Worm (Caenorhabditis elegans) whole organism, L1 larva: Measurements from ENCODE around the gene B0410.1.

ENCODE experiments used
- C04F5.9 ChIP-seq: sonication (generic microtip); optimal IDR thresholded peaks from 2 replicates; lab custom pipeline; 2016; ENCODE audit warnings: missing genetic modification characterization, missing compliant biosample characterization
- C16A3.4 ChIP-seq: fragments of 150-350 bp; optimal IDR thresholded peaks from 2 replicates; lab custom pipeline; 2014; ENCODE audit warnings: missing biosample characterization, missing genetic modification characterization
- C34B4.2 ChIP-seq: sonication (generic microtip); optimal IDR thresholded peaks from 2 replicates; lab custom pipeline; 2017; ENCODE audit warnings: mild to moderate bottlenecking, missing genetic modification characterization, missing compliant biosample characterization
- ama-1 ChIP-seq: fragments of 150-350 bp; optimal IDR thresholded peaks from 2 replicates; lab custom pipeline; 2014
- blmp-1 ChIP-seq: fragments of 150-350 bp; optimal IDR thresholded peaks from 2 replicates; lab custom pipeline; 2014; ENCODE audit warnings: missing biosample characterization, missing genetic modification characterization
- ceh-8 ChIP-seq: fragments of 200-800 bp; sonication (Bioruptor generic); optimal IDR thresholded peaks from 2 replicates; lab custom pipeline; 2018; ENCODE audit warnings: mild to moderate bottlenecking, missing genetic modification characterization, moderate library complexity, missing compliant biosample characterization
- ceh-82 ChIP-seq, 3 experiments: fragments of 150-350 bp in 1 of 3; sonication (generic microtip) in 2 of 3; optimal IDR thresholded peaks; 2 replicates each; lab custom pipeline; 2014 to 2017; ENCODE audit warnings: missing biosample characterization in 3 of 3, missing genetic modification characterization in 3 of 3
- ceh-88 ChIP-seq: fragments of 200-800 bp; sonication (Bioruptor generic); IDR thresholded peaks from 2 replicates; pipeline ENCODE4 v1.3.6; 2022; ENCODE audit warnings: missing genetic modification characterization, missing compliant biosample characterization
- ceh-90 ChIP-seq: sonication (generic microtip); optimal IDR thresholded peaks from 2 replicates; lab custom pipeline; 2016; ENCODE audit warnings: missing genetic modification characterization, missing compliant biosample characterization
- dsc-1 ChIP-seq: sonication (generic microtip); optimal IDR thresholded peaks from 2 replicates; lab custom pipeline; 2016; ENCODE audit warnings: mild to moderate bottlenecking, missing genetic modification characterization, missing compliant biosample characterization
- efl-1 ChIP-seq, 4 experiments: fragments of 150-350 bp; optimal IDR thresholded peaks in 3 of 4; peaks in 1 of 4; 1 replicate in 1 of 4; 2 replicates in 3 of 4; lab custom pipeline; 2014; ENCODE audit warnings: missing biosample characterization in 2 of 4, missing genetic modification characterization in 2 of 4, missing genetic modification reagents in 2 of 4
- elt-2 ChIP-seq: sonication (generic microtip); optimal IDR thresholded peaks from 2 replicates; lab custom pipeline; 2016; ENCODE audit warnings: missing genetic modification characterization, mild to moderate bottlenecking, inconsistent platforms, missing compliant biosample characterization, missing genetic modification reagents
- elt-3 ChIP-seq, 6 experiments: fragments of 150-350 bp in 1 of 6; sonication (generic microtip); optimal IDR thresholded peaks; 2 replicates each; lab custom pipeline; 2017 to 2018; ENCODE audit warnings: missing biosample characterization in 6 of 6, missing genetic modification characterization in 6 of 6, inconsistent platforms in 1 of 6
- ets-5 ChIP-seq: fragments of 200-800 bp; sonication (Bioruptor generic); IDR thresholded peaks from 2 replicates; pipeline ENCODE4 v1.3.6; 2022; ENCODE audit warnings: missing genetic modification characterization, missing compliant biosample characterization
- fkh-4 ChIP-seq: sonication (generic microtip); optimal IDR thresholded peaks from 2 replicates; lab custom pipeline; 2016; ENCODE audit warnings: missing compliant biosample characterization, missing genetic modification characterization, borderline replicate concordance
- fos-1 ChIP-seq: fragments of 150-350 bp; optimal IDR thresholded peaks from 2 replicates; lab custom pipeline; 2014; ENCODE audit warnings: missing biosample characterization, missing genetic modification characterization
- hlh-4 ChIP-seq: sonication (generic microtip); optimal IDR thresholded peaks from 2 replicates; lab custom pipeline; 2016; ENCODE audit warnings: mild to moderate bottlenecking, missing genetic modification characterization, missing compliant biosample characterization
- hpl-2 ChIP-seq: fragments of 150-350 bp; optimal IDR thresholded peaks from 2 replicates; lab custom pipeline; 2014; ENCODE audit warnings: missing biosample characterization, missing genetic modification reagents, missing genetic modification characterization
- jun-1 ChIP-seq: fragments of 150-350 bp; optimal IDR thresholded peaks from 2 replicates; lab custom pipeline; 2014; ENCODE audit warnings: missing biosample characterization, missing genetic modification reagents, missing genetic modification characterization
- lin-14 ChIP-seq: fragments of 200-800 bp; sonication (Bioruptor generic); optimal IDR thresholded peaks from 2 replicates; lab custom pipeline; 2018; ENCODE audit warnings: mild to moderate bottlenecking, missing genetic modification characterization, moderate library complexity, missing compliant biosample characterization
- lin-39 ChIP-seq: fragments of 150-350 bp; optimal IDR thresholded peaks from 2 replicates; lab custom pipeline; 2014; ENCODE audit warnings: missing biosample characterization, missing genetic modification reagents, missing genetic modification characterization
- lsy-2 ChIP-seq, 2 experiments: fragments of 150-350 bp; optimal IDR thresholded peaks; 2 replicates each; lab custom pipeline; 2014; ENCODE audit warnings: missing biosample characterization in 2 of 2, missing genetic modification characterization in 2 of 2
- mab-9 ChIP-seq: fragments of 200-800 bp; sonication (Bioruptor generic); IDR thresholded peaks from 2 replicates; pipeline ENCODE4 v1.3.6; 2022; ENCODE audit warnings: missing genetic modification reagents, missing genetic modification characterization, missing compliant biosample characterization
- mdl-1 ChIP-seq, 2 experiments: fragments of 150-350 bp; optimal IDR thresholded peaks; 2 replicates each; lab custom pipeline; 2014 to 2017; ENCODE audit warnings: missing biosample characterization in 2 of 2, missing genetic modification characterization in 2 of 2, inconsistent platforms in 1 of 2
- mep-1 ChIP-seq: fragments of 150-350 bp; optimal IDR thresholded peaks from 2 replicates; lab custom pipeline; 2014; ENCODE audit warnings: missing biosample characterization, missing genetic modification characterization
- nhr-11 ChIP-seq: fragments of 150-350 bp; optimal IDR thresholded peaks from 2 replicates; lab custom pipeline; 2014; ENCODE audit warnings: missing biosample characterization, missing genetic modification characterization
- nhr-19 ChIP-seq: fragments of 200-800 bp; sonication (Bioruptor generic); conservative IDR thresholded peaks from 2 replicates; pipeline ENCODE4 v1.3.6; 2022; ENCODE audit warnings: missing genetic modification characterization, missing compliant biosample characterization
- nhr-20 ChIP-seq: sonication (generic microtip); optimal IDR thresholded peaks from 2 replicates; lab custom pipeline; 2016; ENCODE audit warnings: mild to moderate bottlenecking, missing genetic modification characterization, missing compliant biosample characterization
- nhr-237 ChIP-seq: fragments of 150-350 bp; optimal IDR thresholded peaks from 2 replicates; lab custom pipeline; 2014; ENCODE audit warnings: missing biosample characterization, missing genetic modification characterization
- nhr-28 ChIP-seq: fragments of 150-350 bp; optimal IDR thresholded peaks from 2 replicates; lab custom pipeline; 2014; ENCODE audit warnings: missing biosample characterization, missing genetic modification characterization
- nhr-47 ChIP-seq: sonication (generic microtip); optimal IDR thresholded peaks from 2 replicates; lab custom pipeline; 2016; ENCODE audit warnings: mild to moderate bottlenecking, missing genetic modification characterization, moderate library complexity, missing compliant biosample characterization
- nhr-71 ChIP-seq: sonication (generic microtip); optimal IDR thresholded peaks from 2 replicates; lab custom pipeline; 2016; ENCODE audit warnings: mild to moderate bottlenecking, missing genetic modification characterization, moderate library complexity, missing compliant biosample characterization
- nhr-85 ChIP-seq: sonication (generic microtip); peaks from one replicate; lab custom pipeline; 2016; ENCODE audit warnings: missing genetic modification characterization, inconsistent platforms, missing compliant biosample characterization
- nhr-90 ChIP-seq: sonication (generic microtip); optimal IDR thresholded peaks from 2 replicates; lab custom pipeline; 2016; ENCODE audit warnings: mild to moderate bottlenecking, missing genetic modification characterization, missing compliant biosample characterization; ENCODE audit not compliant: poor library complexity
- pax-3 ChIP-seq: fragments of 200-800 bp; sonication (Bioruptor generic); optimal IDR thresholded peaks from 2 replicates; lab custom pipeline; 2018; ENCODE audit warnings: mild to moderate bottlenecking, missing genetic modification characterization, moderate library complexity, missing compliant biosample characterization
- skn-1 ChIP-seq: fragments of 150-350 bp; optimal IDR thresholded peaks from 2 replicates; lab custom pipeline; 2014; ENCODE audit warnings: missing biosample characterization, missing genetic modification characterization
- snu-23 ChIP-seq: sonication (generic microtip); optimal IDR thresholded peaks from 2 replicates; lab custom pipeline; 2016; ENCODE audit warnings: missing genetic modification characterization, missing compliant biosample characterization
- swsn-7 ChIP-seq: sonication (generic microtip); optimal IDR thresholded peaks from 2 replicates; lab custom pipeline; 2016; ENCODE audit warnings: missing genetic modification characterization, missing compliant biosample characterization
- tbx-2 ChIP-seq: sonication (generic microtip); optimal IDR thresholded peaks from 2 replicates; lab custom pipeline; 2016; ENCODE audit warnings: missing genetic modification characterization, missing compliant biosample characterization
- unc-86 ChIP-seq: sonication (generic microtip); optimal IDR thresholded peaks from 2 replicates; lab custom pipeline; 2016; ENCODE audit warnings: missing genetic modification characterization, missing compliant biosample characterization
- unc-98 ChIP-seq: fragments of 200-800 bp; sonication (Bioruptor generic); IDR thresholded peaks from 2 replicates; pipeline ENCODE4 v1.3.6; 2022; ENCODE audit warnings: missing genetic modification characterization, missing compliant biosample characterization
- xbp-1 ChIP-seq: sonication (generic microtip); optimal IDR thresholded peaks from 2 replicates; lab custom pipeline; 2016; ENCODE audit warnings: missing genetic modification characterization, missing compliant biosample characterization
- ztf-11 ChIP-seq, 2 experiments: sonication (generic microtip); optimal IDR thresholded peaks; 2 replicates each; lab custom pipeline; 2016 to 2017; ENCODE audit warnings: missing genetic modification characterization in 2 of 2, missing biosample characterization in 1 of 2, missing compliant biosample characterization in 1 of 2
- ztf-4 ChIP-seq: fragments of 150-350 bp; optimal IDR thresholded peaks from 2 replicates; lab custom pipeline; 2014; ENCODE audit warnings: missing biosample characterization, missing genetic modification characterization

B0410.1 gene

DNA sequence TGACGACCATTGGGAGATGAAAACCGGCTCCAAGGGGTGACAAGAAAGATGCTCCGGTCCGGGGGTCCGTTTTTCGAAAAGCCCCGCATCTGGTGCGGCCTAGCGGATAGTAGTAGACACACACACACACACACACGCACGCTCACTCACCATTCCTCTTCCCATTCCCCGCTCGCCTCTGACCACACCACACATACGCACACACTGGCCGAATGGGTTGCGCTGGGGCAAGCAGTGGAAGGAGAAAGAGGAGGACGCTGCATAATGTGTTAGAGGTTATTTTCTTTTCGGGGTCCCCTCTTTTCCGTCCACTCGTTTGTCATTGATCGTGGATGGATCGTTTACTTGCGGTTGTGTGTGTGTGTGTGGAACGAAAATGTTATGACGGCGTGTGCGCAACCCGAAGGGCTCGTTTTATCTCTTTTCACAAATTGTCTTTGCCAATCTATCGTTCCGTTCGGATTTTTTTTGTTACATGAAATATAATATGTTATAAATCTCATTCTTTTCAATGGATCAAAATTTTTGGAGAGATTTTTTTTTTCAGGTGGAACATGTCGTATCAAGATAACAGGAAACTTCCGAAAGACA is 9.0 kb upstream of the B0410.1 start, which contains the start of gene vang-1:
Gene vang-1 (plus strand): TSS at position 541 of the 591 bp plus-strand sequence.
- peak in 1 of 2 experiments; percentile 36 for TF ChIP-seq ztf-11 (tag; optimal IDR thresholded peaks at IDR 0.05; lab: Kevin White, UChicago)
- no peak for TF ChIP-seq nhr-28 (tag; lab: Kevin White, UChicago)
- no peak for TF ChIP-seq nhr-11 (tag; lab: Kevin White, UChicago)
- TF ChIP-seq hlh-4 (tag; lab: Kevin White, UChicago): no peak
- TF ChIP-seq skn-1 (tag; lab: Kevin White, UChicago): peak; percentile 1
- peak; percentile 52 for TF ChIP-seq nhr-85 (tag; lab: Kevin White, UChicago)
- no peak for TF ChIP-seq ceh-90 (tag; lab: Kevin White, UChicago)
- TF ChIP-seq snu-23 (GFP tag; lab: Kevin White, UChicago): peak; percentile 44
- peak; percentile 16 for TF ChIP-seq dsc-1 (tag; lab: Kevin White, UChicago)
- 0 out of 2 replicates have a peak, but pooled peaks have one; percentile 27 for TF ChIP-seq mab-9 (GFP tag; lab: Robert Waterston, UW)
- no peak for TF ChIP-seq ets-5 (GFP tag; lab: Robert Waterston, UW)
- TF ChIP-seq blmp-1 (tag; lab: Kevin White, UChicago): peak; percentile 3
- TF ChIP-seq ceh-82 (tag; optimal IDR thresholded peaks at IDR 0.05; lab: Kevin White, UChicago): peak in 1 of 3 experiments; percentile 41
- peak; percentile 2 for TF ChIP-seq tbx-2 (tag; lab: Kevin White, UChicago)
- TF ChIP-seq efl-1 (optimal IDR thresholded peaks at IDR 0.05; lab: Kevin White, UChicago): no peak
- peak in 1 of 2 experiments; percentile 81 for TF ChIP-seq efl-1 (GFP tag; optimal IDR thresholded peaks at IDR 0.05 in 1 of 2; lab: Kevin White, UChicago)
- peak; percentile 23 for TF ChIP-seq nhr-47 (tag; lab: Kevin White, UChicago)
- peak; percentile 20 for TF ChIP-seq mep-1 (tag; lab: Kevin White, UChicago)
- TF ChIP-seq pax-3: no peak
- TF ChIP-seq lin-14 (GFP tag; lab: Kevin White, UChicago): peak; percentile 77

DNA sequence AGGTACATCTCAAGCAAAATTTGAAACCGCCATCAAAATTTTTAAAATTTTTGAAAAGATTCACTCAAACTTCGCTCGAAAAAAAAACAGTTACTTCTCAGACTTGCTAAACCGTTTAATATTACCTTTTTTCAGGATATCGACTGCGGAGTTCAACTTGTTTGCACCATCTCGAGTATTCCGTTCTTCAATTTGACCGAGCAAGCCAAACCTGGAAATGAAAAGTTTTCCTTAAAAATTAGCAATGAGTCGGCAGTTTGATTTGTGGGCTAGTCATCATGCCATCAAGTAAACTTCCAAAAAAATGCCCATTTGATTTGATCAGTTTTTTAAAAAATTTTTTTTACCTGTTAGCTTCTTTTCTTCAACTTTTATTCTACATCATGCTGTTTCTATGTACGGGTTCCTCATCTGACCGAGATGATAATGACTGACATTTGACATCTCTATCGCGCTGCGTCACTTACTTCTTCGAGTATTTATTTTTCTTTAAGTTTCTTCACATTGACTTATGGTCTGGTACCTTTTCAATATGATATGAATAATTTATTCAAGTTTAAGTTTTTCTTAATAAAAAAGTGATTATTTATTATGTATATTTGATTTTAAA is 4.2 kb upstream of the B0410.1 start:
- TF ChIP-seq ama-1 (peak; percentile 12), nhr-19 (GFP tag; lab: Robert Waterston, UW) (0 out of 2 replicates have a peak, but pooled peaks have one; percentile 5), ceh-90 (tag; lab: Kevin White, UChicago) (no peak), nhr-11 (tag; lab: Kevin White, UChicago) (no peak), blmp-1 (tag; lab: Kevin White, UChicago) (no peak), nhr-71 (tag; lab: Kevin White, UChicago) (peak; percentile 2), ztf-4 (tag; lab: Kevin White, UChicago) (peak; percentile 18), nhr-90 (tag; lab: Kevin White, UChicago) (no peak), mep-1 (tag; lab: Kevin White, UChicago) (peak; percentile 11), lsy-2 (tag; optimal IDR thresholded peaks at IDR 0.05; lab: Kevin White, UChicago) (peak in 1 of 2 experiments; percentile 1), tbx-2 (tag; lab: Kevin White, UChicago) (no peak), ets-5 (GFP tag; lab: Robert Waterston, UW) (no peak), lin-39 (tag; lab: Kevin White, UChicago) (no peak), nhr-20 (tag; lab: Kevin White, UChicago) (no peak)

DNA sequence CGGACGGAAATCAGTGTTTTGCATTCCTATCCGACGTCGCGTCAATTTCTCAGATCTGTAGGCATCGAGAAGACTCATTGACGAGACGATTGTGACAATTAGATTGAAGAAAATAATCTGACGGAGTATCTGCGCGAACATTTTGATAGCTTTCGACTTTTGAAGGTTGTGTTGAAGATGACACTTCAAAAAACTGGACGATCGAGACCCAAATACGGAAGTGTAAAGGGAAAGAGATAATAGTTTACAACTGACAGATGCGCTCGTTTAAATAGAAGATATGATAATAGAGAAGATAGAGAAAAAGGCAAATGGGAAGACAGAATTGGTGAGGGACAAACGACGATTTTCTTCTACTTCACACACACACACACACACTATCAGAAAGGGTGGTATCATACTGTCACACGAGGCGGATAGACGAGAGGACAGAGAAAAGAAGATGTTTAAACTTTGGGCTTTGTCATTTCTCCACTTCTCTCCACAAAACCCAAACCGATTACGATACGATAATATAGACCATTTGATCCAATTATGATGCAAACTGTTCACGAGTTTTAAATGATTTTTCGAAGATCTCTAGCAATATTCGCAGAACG is 3.1 kb upstream of the B0410.1 start, which contains the start of gene B0410.3:
Gene B0410.3 (minus strand): TSS at position 351 of the 599 bp plus-strand sequence.
- peak; percentile 62 for TF ChIP-seq tbx-2 (tag; lab: Kevin White, UChicago)
- no peak for TF ChIP-seq unc-98 (GFP tag; lab: Robert Waterston, UW)
- peak in 1 of 2 experiments; percentile 79 for TF ChIP-seq mdl-1 (tag; optimal IDR thresholded peaks at IDR 0.05; lab: Kevin White, UChicago)
- no peak for TF ChIP-seq nhr-28 (tag; lab: Kevin White, UChicago)
- TF ChIP-seq ets-5 (GFP tag; lab: Robert Waterston, UW): no peak
- no peak for TF ChIP-seq hpl-2 (GFP tag; lab: Kevin White, UChicago)
- no peak for TF ChIP-seq fkh-4 (tag; lab: Kevin White, UChicago)
- TF ChIP-seq jun-1 (tag; lab: Kevin White, UChicago): peak; percentile 5
- TF ChIP-seq unc-86 (tag; lab: Kevin White, UChicago): no peak
- TF ChIP-seq ceh-88 (GFP tag; lab: Robert Waterston, UW): no peak
- no peak for TF ChIP-seq ceh-8 (GFP tag; lab: Kevin White, UChicago)
- no peak for TF ChIP-seq efl-1 (optimal IDR thresholded peaks at IDR 0.05; lab: Kevin White, UChicago)
- peak in 1 of 2 experiments; percentile 72 for TF ChIP-seq efl-1 (GFP tag; optimal IDR thresholded peaks at IDR 0.05 in 1 of 2; lab: Kevin White, UChicago)
- peak; percentile 84 for TF ChIP-seq nhr-20 (tag; lab: Kevin White, UChicago)
- no peak for TF ChIP-seq C34B4.2 (tag; lab: Kevin White, UChicago)
- no peak for TF ChIP-seq nhr-237 (tag; lab: Kevin White, UChicago)
- TF ChIP-seq snu-23 (GFP tag; lab: Kevin White, UChicago): peak; percentile 78
- peak; percentile 17 for TF ChIP-seq fos-1 (tag; lab: Kevin White, UChicago)
- TF ChIP-seq elt-3 (tag; optimal IDR thresholded peaks at IDR 0.05; lab: Kevin White, UChicago): peak; percentile 33 to 96 (median 88)
- TF ChIP-seq swsn-7 (tag; lab: Kevin White, UChicago): peak; percentile 6
- no peak for TF ChIP-seq elt-2
- TF ChIP-seq xbp-1 (tag; lab: Kevin White, UChicago): no peak
- TF ChIP-seq nhr-71 (tag; lab: Kevin White, UChicago): peak; percentile 86
- TF ChIP-seq C04F5.9: no peak
- TF ChIP-seq C16A3.4 (tag; lab: Kevin White, UChicago): peak; percentile 46
